Worm (Caenorhabditis elegans) whole organism, L1 larva: ENCODE measurements around the gene lnkn-1.

ENCODE experiments used
- ama-1 ChIP-seq: fragments of 150-350 bp; optimal IDR thresholded peaks from 2 replicates; lab custom pipeline; 2014
- fos-1 ChIP-seq: fragments of 150-350 bp; optimal IDR thresholded peaks from 2 replicates; lab custom pipeline; 2014; ENCODE audit warnings: missing biosample characterization, missing genetic modification characterization
- irx-1 ChIP-seq: sonication (generic microtip); optimal IDR thresholded peaks from 2 replicates; lab custom pipeline; 2016; ENCODE audit warnings: missing genetic modification characterization, missing compliant biosample characterization
- mdl-1 ChIP-seq, 2 experiments: fragments of 150-350 bp; optimal IDR thresholded peaks; 2 replicates each; lab custom pipeline; 2014 to 2017; ENCODE audit warnings: missing biosample characterization in 2 of 2, missing genetic modification characterization in 2 of 2, inconsistent platforms in 1 of 2
- nhr-12 ChIP-seq: sonication (generic microtip); optimal IDR thresholded peaks from 2 replicates; lab custom pipeline; 2017; ENCODE audit warnings: missing biosample characterization, missing genetic modification characterization
- nhr-76 ChIP-seq: sonication (generic microtip); optimal IDR thresholded peaks from 2 replicates; lab custom pipeline; 2017; ENCODE audit warnings: missing biosample characterization, missing genetic modification characterization
- pag-3 ChIP-seq: sonication (generic microtip); optimal IDR thresholded peaks from 2 replicates; lab custom pipeline; 2017; ENCODE audit warnings: missing genetic modification characterization, mild to moderate bottlenecking, missing compliant biosample characterization, antibody characterized with exemption, borderline replicate concordance; ENCODE audit not compliant: insufficient read depth
- snpc-4 ChIP-seq: fragments of 150-350 bp; optimal IDR thresholded peaks from 2 replicates; lab custom pipeline; 2014; ENCODE audit warnings: missing biosample characterization, missing genetic modification characterization
- unc-98 ChIP-seq: fragments of 200-800 bp; sonication (Bioruptor generic); IDR thresholded peaks from 2 replicates; pipeline ENCODE4 v1.3.6; 2022; ENCODE audit warnings: missing genetic modification characterization, missing compliant biosample characterization

- TF ChIP-seq unc-98 (GFP tag; lab: Robert Waterston, UW) (no peak), snpc-4 (tag; lab: Kevin White, UChicago) (no peak), ama-1 (lab: Kevin White, UChicago) (no peak), irx-1 (tag; lab: Kevin White, UChicago) (no peak), nhr-12 (no peak), mdl-1 (tag; optimal IDR thresholded peaks at IDR 0.05; lab: Kevin White, UChicago) (peak in 1 of 2 experiments; percentile 18), fos-1 (tag; lab: Kevin White, UChicago) (peak; percentile 11), nhr-76 (tag; lab: Kevin White, UChicago) (no peak), pag-3 (tag; lab: Kevin White, UChicago) (no peak)
Measured at ce11 chrIII:8904914-8905665, 15.1 kb downstream of the lnkn-1 start, which contains the start of gene unc-32.
